Worm (Caenorhabditis elegans): Measurements from ENCODE around the gene glr-2.
A peak's percentile ranks its signal among the peaks of the same experiment; 100 is the strongest.

ce11 chrIII:7179538-7180301 lies 35.0 kb upstream of the glr-2 start, which contains the start of the genes rps-14 and rpl-36:
- TF ChIP-seq tab-1 (GFP tag; IDR thresholded peaks at IDR 0.05) (no peak), ref-1 (GFP tag; conservative IDR thresholded peaks at IDR 0.05) (no peak), med-1 (GFP tag; optimal IDR thresholded peaks at IDR 0.05; ENCODE audit: insufficient read depth) (no peak), cog-1 (tag; optimal IDR thresholded peaks at IDR 0.05) (peak; percentile 76)
